Worm (Caenorhabditis elegans) whole organism, late embryonic: ENCODE data around the gene F56H9.2.

Source experiments
- C38D4.7 ChIP-seq: fragments of 200-800 bp; sonication (Bioruptor generic); optimal IDR thresholded peaks from 2 replicates; lab custom pipeline; 2018; ENCODE audit warnings: mild to moderate bottlenecking, missing genetic modification characterization, moderate library complexity, missing compliant biosample characterization
- F13H6.1 ChIP-seq: sonication (generic microtip); optimal IDR thresholded peaks from 2 replicates; lab custom pipeline; 2016; ENCODE audit warnings: missing genetic modification characterization, missing compliant biosample characterization
- K02D7.2 ChIP-seq: sonication (generic microtip); optimal IDR thresholded peaks from 2 replicates; lab custom pipeline; 2017; ENCODE audit warnings: mild to moderate bottlenecking, missing genetic modification characterization, missing compliant biosample characterization
- T23F11.4 ChIP-seq: fragments of 200-800 bp; sonication (Bioruptor generic); optimal IDR thresholded peaks from 2 replicates; lab custom pipeline; 2018; ENCODE audit warnings: mild to moderate bottlenecking, missing genetic modification characterization, missing compliant biosample characterization
- ahr-1 ChIP-seq: sonication (generic microtip); optimal IDR thresholded peaks from 2 replicates; lab custom pipeline; 2016; ENCODE audit warnings: missing genetic modification characterization, missing compliant biosample characterization
- ceh-18 ChIP-seq: sonication (generic microtip); optimal IDR thresholded peaks from 2 replicates; lab custom pipeline; 2016; ENCODE audit warnings: missing genetic modification characterization, missing compliant biosample characterization
- ceh-2 ChIP-seq: sonication (generic microtip); optimal IDR thresholded peaks from 2 replicates; lab custom pipeline; 2016; ENCODE audit warnings: missing genotype, missing genetic modification characterization, missing compliant biosample characterization
- ceh-24 ChIP-seq: sonication (generic microtip); optimal IDR thresholded peaks from 2 replicates; lab custom pipeline; 2016; ENCODE audit warnings: mild to moderate bottlenecking, missing genetic modification characterization, missing compliant biosample characterization
- ceh-30 ChIP-seq: fragments of 150-350 bp; optimal IDR thresholded peaks from 2 replicates; lab custom pipeline; 2014; ENCODE audit warnings: missing biosample characterization, missing genetic modification characterization
- ceh-31 ChIP-seq: sonication (generic microtip); optimal IDR thresholded peaks from 2 replicates; lab custom pipeline; 2016; ENCODE audit warnings: missing genetic modification characterization, missing compliant biosample characterization
- ceh-34 ChIP-seq: sonication (generic microtip); optimal IDR thresholded peaks from 2 replicates; lab custom pipeline; 2016; ENCODE audit warnings: mild to moderate bottlenecking, missing genetic modification characterization, missing compliant biosample characterization
- ceh-45 ChIP-seq: fragments of 200-800 bp; sonication (Bioruptor generic); IDR thresholded peaks from 2 replicates; pipeline ENCODE4 v1.3.6; 2022; ENCODE audit warnings: missing genetic modification reagents, missing genetic modification characterization, missing compliant biosample characterization
- ceh-9 ChIP-seq: sonication (generic microtip); optimal IDR thresholded peaks from 2 replicates; lab custom pipeline; 2016; ENCODE audit warnings: mild to moderate bottlenecking, missing genetic modification characterization, inconsistent platforms, missing compliant biosample characterization
- che-1 ChIP-seq: sonication (generic microtip); optimal IDR thresholded peaks from 2 replicates; lab custom pipeline; 2016; ENCODE audit warnings: mild to moderate bottlenecking, missing genetic modification characterization, missing compliant biosample characterization
- elt-4 ChIP-seq: sonication (generic microtip); optimal IDR thresholded peaks from 2 replicates; lab custom pipeline; 2016; ENCODE audit warnings: missing genetic modification characterization, missing compliant biosample characterization
- fkh-6 ChIP-seq: sonication (generic microtip); optimal IDR thresholded peaks from 2 replicates; lab custom pipeline; 2016; ENCODE audit warnings: missing genetic modification characterization, missing compliant biosample characterization
- gmeb-2 ChIP-seq: sonication (generic microtip); optimal IDR thresholded peaks from 2 replicates; lab custom pipeline; 2016; ENCODE audit warnings: missing genetic modification characterization, inconsistent platforms, missing compliant biosample characterization
- hlh-13 ChIP-seq: fragments of 200-800 bp; sonication (Bioruptor generic); optimal IDR thresholded peaks from 2 replicates; lab custom pipeline; 2018; ENCODE audit warnings: mild to moderate bottlenecking, missing genetic modification characterization, missing compliant biosample characterization
- hlh-30 ChIP-seq: sonication (generic microtip); optimal IDR thresholded peaks from 2 replicates; lab custom pipeline; 2017; ENCODE audit warnings: antibody characterized with exemption, missing genetic modification characterization, missing compliant biosample characterization; ENCODE audit not compliant: insufficient read depth
- hlh-6 ChIP-seq: sonication (generic microtip); optimal IDR thresholded peaks from 2 replicates; lab custom pipeline; 2016; ENCODE audit warnings: missing genotype, missing genetic modification characterization, missing compliant biosample characterization
- lin-11 ChIP-seq: fragments of 200-800 bp; sonication (Bioruptor generic); optimal IDR thresholded peaks from 2 replicates; lab custom pipeline; 2018; ENCODE audit warnings: mild to moderate bottlenecking, missing genetic modification characterization, missing compliant biosample characterization
- mec-3 ChIP-seq: sonication (generic microtip); optimal IDR thresholded peaks from 2 replicates; lab custom pipeline; 2016; ENCODE audit warnings: borderline replicate concordance, missing genetic modification characterization, missing compliant biosample characterization
- npax-4 ChIP-seq: sonication (generic microtip); optimal IDR thresholded peaks from 2 replicates; lab custom pipeline; 2016; ENCODE audit warnings: missing genetic modification characterization, missing compliant biosample characterization
- pag-3 ChIP-seq: sonication (generic microtip); optimal IDR thresholded peaks from 2 replicates; lab custom pipeline; 2016; ENCODE audit warnings: missing compliant biosample characterization, missing genetic modification characterization, borderline replicate concordance
- ref-2 ChIP-seq: sonication (generic microtip); optimal IDR thresholded peaks from 2 replicates; lab custom pipeline; 2016; ENCODE audit warnings: missing genetic modification characterization, missing compliant biosample characterization
- tbx-2 ChIP-seq: sonication (generic microtip); optimal IDR thresholded peaks from 2 replicates; lab custom pipeline; 2016; ENCODE audit warnings: missing genetic modification characterization, missing compliant biosample characterization
- tbx-7 ChIP-seq: sonication (generic microtip); optimal IDR thresholded peaks from 2 replicates; lab custom pipeline; 2016; ENCODE audit warnings: missing genotype, missing genetic modification characterization, missing compliant biosample characterization
- unc-42 ChIP-seq: sonication (generic microtip); optimal IDR thresholded peaks from 2 replicates; lab custom pipeline; 2016; ENCODE audit warnings: missing genotype, missing genetic modification characterization, missing compliant biosample characterization
- unc-55 ChIP-seq: sonication (generic microtip); optimal IDR thresholded peaks from 2 replicates; lab custom pipeline; 2017; ENCODE audit warnings: missing biosample characterization, missing genetic modification reagents, missing genetic modification characterization
- zip-5 ChIP-seq: sonication (generic microtip); optimal IDR thresholded peaks from 2 replicates; lab custom pipeline; 2016; ENCODE audit warnings: missing genetic modification characterization, missing compliant biosample characterization
- ztf-16 ChIP-seq: sonication (generic microtip); optimal IDR thresholded peaks from 2 replicates; lab custom pipeline; 2017; ENCODE audit warnings: missing genetic modification characterization, missing compliant biosample characterization

F56H9.2 gene

DNA sequence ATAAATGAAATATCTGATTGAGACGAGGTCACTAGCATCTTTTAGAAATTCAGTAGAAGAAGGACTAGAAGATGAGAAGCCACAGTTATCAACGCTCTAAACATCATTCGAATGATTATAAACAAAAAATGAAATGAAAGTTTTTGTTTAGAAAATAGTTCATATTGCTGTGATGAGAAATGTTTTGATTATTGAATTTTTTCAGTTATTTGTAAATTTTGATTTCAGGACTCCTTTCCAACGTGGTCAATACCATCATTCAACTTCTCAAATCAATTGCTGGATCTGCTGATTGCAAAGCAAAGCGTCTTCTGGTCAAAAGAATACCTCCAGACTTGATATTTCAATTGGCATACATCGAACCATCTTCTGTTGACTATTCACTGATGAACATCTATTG lies 20.7 kb downstream of the F56H9.2 start, which contains the start of gene W05B10.6:
Gene W05B10.6 (minus strand): TSS at position 101 of the 400 bp plus-strand sequence.
- TF ChIP-seq hlh-6 (tag; lab: Kevin White, UChicago) (no peak), C38D4.7 (GFP tag; lab: Kevin White, UChicago) (no peak), lin-11 (tag; lab: Kevin White, UChicago) (no peak), elt-4 (tag; lab: Kevin White, UChicago) (no peak), hlh-13 (GFP tag; lab: Kevin White, UChicago) (no peak), pag-3 (tag; lab: Kevin White, UChicago) (no peak), ztf-16 (tag; lab: Kevin White, UChicago) (no peak)

DNA sequence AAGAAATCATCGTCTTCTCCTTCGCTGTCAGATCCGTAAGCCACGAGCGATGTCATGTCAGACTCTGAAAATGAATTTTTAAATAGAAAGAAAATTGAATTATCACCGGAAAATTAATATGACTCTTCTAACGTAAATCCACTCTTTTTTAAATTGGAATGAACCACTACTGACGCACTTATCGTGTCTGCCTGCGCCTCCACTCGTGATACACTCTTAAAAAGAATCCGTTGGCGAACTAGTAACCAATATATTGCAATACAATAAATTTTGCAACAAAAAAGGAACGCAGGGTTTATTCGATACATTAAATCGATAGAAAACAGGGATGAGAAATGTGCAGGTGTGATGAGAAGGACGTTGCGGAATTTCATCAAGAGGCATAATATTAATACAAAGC lies 22.0 kb downstream of the F56H9.2 start, which contains the start of gene ccch-3:
Gene ccch-3 (minus strand): TSS at position 262 of the 400 bp plus-strand sequence.
- no peak for TF ChIP-seq pag-3 (tag; lab: Kevin White, UChicago)
- no peak for TF ChIP-seq ref-2 (tag; lab: Kevin White, UChicago)
- peak; percentile 14 for TF ChIP-seq ceh-31 (tag; lab: Kevin White, UChicago)
- no peak for TF ChIP-seq ceh-24 (tag; lab: Kevin White, UChicago)
- TF ChIP-seq ztf-16 (tag; lab: Kevin White, UChicago) = peak; percentile 4
- peak; percentile 83 for TF ChIP-seq unc-42 (tag; lab: Kevin White, UChicago)
- no peak for TF ChIP-seq tbx-7 (tag; lab: Kevin White, UChicago)
- TF ChIP-seq hlh-30 = peak; percentile 37
- no peak for TF ChIP-seq ahr-1 (tag; lab: Kevin White, UChicago)

DNA sequence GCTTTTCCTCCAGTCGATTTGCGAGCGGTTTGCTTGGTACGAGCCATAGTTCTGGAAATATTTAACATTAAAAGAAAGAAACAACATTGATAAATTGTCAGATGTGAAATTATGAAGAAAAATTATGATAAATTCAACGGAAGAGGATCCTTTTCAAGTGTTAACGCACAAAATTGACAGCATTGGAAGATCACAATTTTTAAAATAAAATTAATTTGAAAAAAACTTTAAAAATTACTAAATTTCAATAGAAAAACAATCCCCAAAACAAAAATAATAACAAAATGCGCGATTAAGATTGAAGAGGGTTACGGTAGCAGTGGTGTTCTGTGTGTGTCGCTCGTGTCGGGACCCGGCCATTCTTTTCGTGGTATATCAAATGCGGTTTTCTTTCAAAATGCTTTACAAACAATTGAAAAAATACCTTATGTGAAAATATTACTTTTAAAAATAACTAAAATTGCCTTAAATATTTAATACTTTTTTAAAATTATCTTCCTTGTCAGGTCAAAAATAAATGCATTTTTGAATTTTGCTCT lies 22.9 kb downstream of the F56H9.2 start, which contains the start of gene his-74:
Gene his-74 (minus strand): TSS at position 51 of the 539 bp plus-strand sequence.
- TF ChIP-seq fkh-6 (tag; lab: Kevin White, UChicago) (no peak), unc-55 (GFP tag; lab: Kevin White, UChicago) (no peak), npax-4 (tag; lab: Kevin White, UChicago) (no peak), zip-5 (tag; lab: Kevin White, UChicago) (no peak), ceh-18 (tag; lab: Kevin White, UChicago) (no peak), ztf-16 (tag; lab: Kevin White, UChicago) (no peak), ceh-34 (tag; lab: Kevin White, UChicago) (no peak), unc-42 (tag; lab: Kevin White, UChicago) (no peak), K02D7.2 (tag; lab: Kevin White, UChicago) (no peak), ceh-45 (GFP tag; lab: Robert Waterston, UW) (no peak), F13H6.1 (tag; lab: Kevin White, UChicago) (no peak), ahr-1 (tag; lab: Kevin White, UChicago) (no peak), ceh-30 (tag; lab: Kevin White, UChicago) (no peak)

DNA sequence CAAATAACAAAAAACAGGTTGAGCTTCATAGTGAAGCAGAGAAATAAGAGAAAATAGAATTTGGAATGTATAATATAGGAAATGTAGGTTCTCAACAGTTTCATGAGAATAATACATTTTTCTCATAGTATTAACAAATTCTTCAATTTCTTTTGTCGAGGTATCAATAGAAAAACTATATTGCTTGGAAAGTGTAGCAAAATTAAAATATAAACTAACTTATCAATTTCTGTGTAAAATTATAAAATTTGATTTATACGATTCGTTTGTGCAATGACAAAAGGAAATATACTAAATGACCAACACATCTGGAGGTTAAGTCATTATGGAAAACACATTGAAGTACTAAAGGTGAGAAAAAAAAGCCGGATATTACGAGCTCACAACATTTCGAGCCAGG lies 24.2 kb downstream of the F56H9.2 start, which contains the start of gene W05B10.3:
Gene W05B10.3 (minus strand): TSS at position 101 of the 400 bp plus-strand sequence.
- TF ChIP-seq lin-11 (tag; lab: Kevin White, UChicago) (no peak), gmeb-2 (tag; lab: Kevin White, UChicago) (no peak), ceh-2 (tag; lab: Kevin White, UChicago) (no peak), npax-4 (tag; lab: Kevin White, UChicago) (no peak), ceh-45 (GFP tag; lab: Robert Waterston, UW) (no peak), ztf-16 (tag; lab: Kevin White, UChicago) (no peak), hlh-6 (tag; lab: Kevin White, UChicago) (no peak), mec-3 (no peak), T23F11.4 (no peak), tbx-7 (tag; lab: Kevin White, UChicago) (no peak), che-1 (tag; lab: Kevin White, UChicago) (no peak), pag-3 (tag; lab: Kevin White, UChicago) (no peak), tbx-2 (tag; lab: Kevin White, UChicago) (no peak), ceh-9 (tag; lab: Kevin White, UChicago) (no peak), ref-2 (tag; lab: Kevin White, UChicago) (no peak)

DNA sequence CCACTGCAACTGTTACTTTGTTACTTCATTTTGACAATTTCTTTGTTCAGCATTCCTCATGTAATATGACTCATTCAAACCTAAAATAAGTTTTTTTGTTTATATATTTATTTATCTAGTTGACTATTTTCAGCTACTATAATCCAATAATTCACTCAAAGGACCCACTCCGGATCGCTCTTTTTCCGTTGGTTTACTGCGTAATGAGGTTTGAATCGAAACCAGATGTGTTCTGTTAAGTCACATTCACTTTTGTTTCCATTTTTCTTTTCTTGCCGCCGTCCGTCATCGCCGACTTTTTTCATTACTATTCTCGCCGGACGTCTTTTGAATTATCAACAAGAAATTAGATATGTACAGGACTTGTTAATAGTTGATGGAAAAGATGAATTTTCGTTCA lies 25.9 kb downstream of the F56H9.2 start:
- TF ChIP-seq ceh-24 (tag; lab: Kevin White, UChicago) = no peak
